Worm (Caenorhabditis elegans): ENCODE results near the gene F09B9.5.

F09B9.5 gene

DNA sequence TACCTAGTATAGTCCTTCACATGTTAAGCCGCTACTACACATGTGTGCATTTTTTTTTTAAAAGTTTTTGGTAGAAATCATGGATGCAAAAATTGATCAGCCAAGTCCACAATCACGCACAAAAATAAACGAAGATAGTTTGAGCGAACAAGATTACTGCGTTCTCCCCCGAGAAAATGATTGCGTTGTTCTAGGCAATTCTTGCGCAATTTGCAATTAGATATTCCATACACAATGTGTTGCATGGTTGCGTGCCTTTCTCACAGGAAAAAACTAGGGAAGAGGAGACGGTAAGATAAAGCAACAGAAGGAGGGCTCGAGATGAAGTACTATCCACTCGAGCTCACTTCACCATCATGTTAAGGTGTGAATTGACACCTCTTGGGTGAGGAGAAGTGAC, 51.4 kb downstream of the F09B9.5 start:
- TF ChIP-seq tag-97 (GFP tag; IDR thresholded peaks at IDR 0.05), result 0 out of 2 replicates have a peak, but pooled peaks have one; percentile 7
- TF ChIP-seq unc-62 (GFP tag; optimal IDR thresholded peaks at IDR 0.05 in 1 of 2), result peak in 1 of 2 experiments; percentile 69
- no peak for TF ChIP-seq unc-62 (tag; optimal IDR thresholded peaks at IDR 0.05)
- TF ChIP-seq lim-7 (GFP tag; IDR thresholded peaks at IDR 0.05), result no peak

All from whole organism, L4 larva.